Worm (Caenorhabditis elegans) whole organism, early embryonic: ENCODE results near the gene psmd-9.

Experiments used
- B0310.2 ChIP-seq: sonication (generic microtip); optimal IDR thresholded peaks from 2 replicates; lab custom pipeline; 2016; ENCODE audit warnings: mild to moderate bottlenecking, missing genetic modification characterization, missing compliant biosample characterization
- F13C5.2 ChIP-seq: sonication (generic microtip); optimal IDR thresholded peaks from 2 replicates; lab custom pipeline; 2017; ENCODE audit warnings: mild to moderate bottlenecking, missing genetic modification characterization, inconsistent platforms, missing compliant biosample characterization
- aly-1 ChIP-seq: sonication (generic microtip); optimal IDR thresholded peaks from 2 replicates; lab custom pipeline; 2016; ENCODE audit warnings: missing genetic modification characterization, missing compliant biosample characterization
- ama-1 ChIP-seq: fragments of 150-350 bp; optimal IDR thresholded peaks from 2 replicates; lab custom pipeline; 2014
- ceh-13 ChIP-seq: fragments of 200-800 bp; sonication (Bioruptor generic); optimal IDR thresholded peaks from 2 replicates; lab custom pipeline; 2018; ENCODE audit warnings: mild to moderate bottlenecking, missing genetic modification characterization, missing compliant biosample characterization
- ceh-36 ChIP-seq: sonication (generic microtip); optimal IDR thresholded peaks from 2 replicates; lab custom pipeline; 2016; ENCODE audit warnings: missing genetic modification characterization, inconsistent platforms, missing compliant biosample characterization
- ets-7 ChIP-seq: sonication (generic microtip); optimal IDR thresholded peaks from 2 replicates; lab custom pipeline; 2016; ENCODE audit warnings: missing genotype, missing genetic modification characterization, missing compliant biosample characterization
- flt-1 ChIP-seq: fragments of 200-800 bp; sonication (Bioruptor generic); IDR thresholded peaks from 2 replicates; pipeline ENCODE4 v1.3.6; 2022; ENCODE audit warnings: missing genetic modification characterization, missing compliant biosample characterization
- hmbx-1 ChIP-seq: sonication (generic microtip); optimal IDR thresholded peaks from 2 replicates; lab custom pipeline; 2016; ENCODE audit warnings: mild to moderate bottlenecking, missing genetic modification characterization, missing compliant biosample characterization
- hmg-4 ChIP-seq: fragments of 200-800 bp; sonication (Bioruptor generic); optimal IDR thresholded peaks from 2 replicates; lab custom pipeline; 2018; ENCODE audit warnings: mild to moderate bottlenecking, missing genetic modification characterization, missing compliant biosample characterization
- hnd-1 ChIP-seq: sonication (generic microtip); optimal IDR thresholded peaks from 2 replicates; lab custom pipeline; 2016; ENCODE audit warnings: missing genetic modification characterization, missing compliant biosample characterization
- pes-1 ChIP-seq: fragments of 200-800 bp; sonication (Bioruptor generic); IDR thresholded peaks from 2 replicates; pipeline ENCODE4 v1.3.6; 2022; ENCODE audit warnings: missing genetic modification reagents, missing genetic modification characterization, missing compliant biosample characterization
- scrt-1 ChIP-seq: fragments of 200-800 bp; sonication (Bioruptor generic); IDR thresholded peaks from 2 replicates; pipeline ENCODE4 v1.3.6; 2022; ENCODE audit warnings: missing genetic modification characterization, missing compliant biosample characterization
- sea-1 ChIP-seq: fragments of 200-800 bp; sonication (Bioruptor generic); conservative IDR thresholded peaks from 2 replicates; pipeline ENCODE4 v1.3.6; 2022; ENCODE audit warnings: missing genetic modification characterization, missing compliant biosample characterization
- tbx-11 ChIP-seq: fragments of 200-800 bp; sonication (Bioruptor generic); IDR thresholded peaks from 2 replicates; pipeline ENCODE4 v1.3.6; 2022; ENCODE audit warnings: missing genetic modification characterization, missing compliant biosample characterization
- tbx-37 ChIP-seq: fragments of 200-800 bp; sonication (Bioruptor generic); conservative IDR thresholded peaks from 2 replicates; pipeline ENCODE4 v1.3.6; 2022; ENCODE audit warnings: missing genetic modification reagents, missing genetic modification characterization, missing compliant biosample characterization
- tra-4 ChIP-seq: sonication (generic microtip); optimal IDR thresholded peaks from 2 replicates; lab custom pipeline; 2017; ENCODE audit warnings: missing genetic modification characterization, missing compliant biosample characterization

The psmd-9 gene

DNA sequence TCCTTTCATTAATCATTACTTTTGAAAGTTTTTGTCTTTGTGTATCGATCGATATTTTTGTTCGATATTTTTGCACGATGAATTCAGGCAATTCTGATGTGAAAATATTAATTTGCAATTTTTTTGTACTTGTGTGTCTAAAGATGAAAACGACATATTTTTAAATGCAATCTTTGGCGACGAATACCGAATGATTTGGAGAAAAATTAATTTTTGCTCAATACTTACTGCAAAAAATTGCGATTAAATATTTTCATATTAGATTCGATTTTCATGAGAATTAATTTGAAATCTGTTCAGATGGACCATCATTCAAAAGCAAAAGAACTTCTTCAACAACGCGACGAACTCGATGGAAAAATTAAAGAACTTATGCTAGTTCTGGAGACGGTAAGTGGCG lies at the start of gene psmd-9:
Gene psmd-9, plus strand, starts transcription at position 301 of the 400 bp plus-strand sequence.
- no peak for TF ChIP-seq flt-1 (GFP tag; lab: Robert Waterston, UW)
- TF ChIP-seq aly-1 (tag; lab: Kevin White, UChicago) = no peak
- no peak for TF ChIP-seq ceh-36 (tag; lab: Kevin White, UChicago)
- no peak for TF ChIP-seq tbx-37 (GFP tag; lab: Robert Waterston, UW)
- TF ChIP-seq ama-1 (lab: Kevin White, UChicago) = no peak
- no peak for TF ChIP-seq scrt-1

- TF ChIP-seq ets-7 (tag; lab: Kevin White, UChicago) = peak; percentile 84
- peak; percentile 92 for TF ChIP-seq scrt-1
- TF ChIP-seq sea-1 (GFP tag; lab: Robert Waterston, UW) = peak; percentile 88
- TF ChIP-seq F13C5.2 (tag; lab: Kevin White, UChicago) = peak; percentile 98
- peak; percentile 78 for TF ChIP-seq hnd-1 (tag; lab: Kevin White, UChicago)
- TF ChIP-seq hmg-4 (GFP tag; lab: Kevin White, UChicago) = peak; percentile 96
- TF ChIP-seq flt-1 (GFP tag; lab: Robert Waterston, UW) = peak; percentile 94
- peak; percentile 84 for TF ChIP-seq ceh-13 (GFP tag; lab: Kevin White, UChicago)
- peak; percentile 95 for TF ChIP-seq pes-1 (GFP tag; lab: Robert Waterston, UW)
- TF ChIP-seq hmbx-1 (tag; lab: Kevin White, UChicago) = peak; percentile 83
- TF ChIP-seq tbx-11 = peak; percentile 86
- TF ChIP-seq tbx-37 (GFP tag; lab: Robert Waterston, UW) = peak; percentile 88
- TF ChIP-seq tra-4 (tag; lab: Kevin White, UChicago) = peak; percentile 89
- TF ChIP-seq B0310.2 (tag; lab: Kevin White, UChicago) = peak; percentile 89
- peak; percentile 85 for TF ChIP-seq ama-1 (lab: Kevin White, UChicago)
- peak; percentile 90 for TF ChIP-seq aly-1 (tag; lab: Kevin White, UChicago)
- peak; percentile 98 for TF ChIP-seq ceh-36 (tag; lab: Kevin White, UChicago)
These were observed 48.8 kb upstream of the psmd-9 start for ce11 chrII:6853059-6853466.

- no peak for TF ChIP-seq scrt-1
- no peak for TF ChIP-seq hmg-4 (GFP tag; lab: Kevin White, UChicago)
- TF ChIP-seq ceh-13 (GFP tag; lab: Kevin White, UChicago) = no peak
- no peak for TF ChIP-seq B0310.2 (tag; lab: Kevin White, UChicago)
- no peak for TF ChIP-seq hmbx-1 (tag; lab: Kevin White, UChicago)
- no peak for TF ChIP-seq ets-7 (tag; lab: Kevin White, UChicago)
- no peak for TF ChIP-seq ceh-36 (tag; lab: Kevin White, UChicago)
- no peak for TF ChIP-seq aly-1 (tag; lab: Kevin White, UChicago)
- no peak for TF ChIP-seq pes-1 (GFP tag; lab: Robert Waterston, UW)
- no peak for TF ChIP-seq sea-1 (GFP tag; lab: Robert Waterston, UW)
These were observed 43.7 kb upstream of the psmd-9 start, which contains the start of gene dnj-5 for ce11 chrII:6858201-6858600. Gene dnj-5, minus strand, starts transcription at chrII:6858301.

ce11 chrII:6858835-6859234 lies 43.1 kb upstream of the psmd-9 start:
- no peak for TF ChIP-seq hmbx-1 (tag; lab: Kevin White, UChicago)
- TF ChIP-seq pes-1 (GFP tag; lab: Robert Waterston, UW) = no peak; the same call in 1 of the 2 replicates
- no peak for TF ChIP-seq ceh-13 (GFP tag; lab: Kevin White, UChicago)
- peak; percentile 63 for TF ChIP-seq hmg-4 (GFP tag; lab: Kevin White, UChicago)
- 0 out of 2 replicates have a peak, but pooled peaks have one; percentile 59 for TF ChIP-seq scrt-1
- no peak for TF ChIP-seq tbx-11
- peak; percentile 10 for TF ChIP-seq hnd-1 (tag; lab: Kevin White, UChicago)
- TF ChIP-seq sea-1 (GFP tag; lab: Robert Waterston, UW) = no peak
- TF ChIP-seq aly-1 (tag; lab: Kevin White, UChicago) = no peak
- peak; percentile 27 for TF ChIP-seq F13C5.2 (tag; lab: Kevin White, UChicago)
- peak; percentile 38 for TF ChIP-seq ceh-36 (tag; lab: Kevin White, UChicago)
- no peak for TF ChIP-seq ama-1 (lab: Kevin White, UChicago)

- no peak for TF ChIP-seq B0310.2 (tag; lab: Kevin White, UChicago)
- TF ChIP-seq hmg-4 (GFP tag; lab: Kevin White, UChicago) = no peak
- no peak for TF ChIP-seq tbx-11
- TF ChIP-seq aly-1 (tag; lab: Kevin White, UChicago) = no peak
- TF ChIP-seq tbx-37 (GFP tag; lab: Robert Waterston, UW) = no peak
- TF ChIP-seq ceh-13 (GFP tag; lab: Kevin White, UChicago) = no peak
- TF ChIP-seq F13C5.2 (tag; lab: Kevin White, UChicago) = no peak
- TF ChIP-seq ceh-36 (tag; lab: Kevin White, UChicago) = no peak
These were observed 41.9 kb upstream of the psmd-9 start for ce11 chrII:6860043-6860442.

- no peak for TF ChIP-seq tbx-11
- no peak for TF ChIP-seq tra-4 (tag; lab: Kevin White, UChicago)
- TF ChIP-seq ets-7 (tag; lab: Kevin White, UChicago) = no peak
- TF ChIP-seq tbx-37 (GFP tag; lab: Robert Waterston, UW) = no peak
- no peak for TF ChIP-seq hmg-4 (GFP tag; lab: Kevin White, UChicago)
- no peak for TF ChIP-seq aly-1 (tag; lab: Kevin White, UChicago)
These were observed 38.2 kb upstream of the psmd-9 start, which contains the start of gene aff-1 for ce11 chrII:6863652-6864051. Gene aff-1, minus strand, starts transcription at chrII:6863752.

- TF ChIP-seq tra-4 (tag; lab: Kevin White, UChicago) (no peak), ets-7 (tag; lab: Kevin White, UChicago) (no peak), B0310.2 (tag; lab: Kevin White, UChicago) (no peak), hmbx-1 (tag; lab: Kevin White, UChicago) (no peak), F13C5.2 (tag; lab: Kevin White, UChicago) (no peak), ama-1 (lab: Kevin White, UChicago) (no peak), tbx-11 (no peak)
These were observed 31.1 kb upstream of the psmd-9 start, which contains the start of gene clhm-1 for ce11 chrII:6870803-6871202. Gene clhm-1, minus strand, starts transcription at chrII:6871009.
